Fruit fly (Drosophila melanogaster): ENCODE results near the gene aurB.
A peak's percentile ranks its signal among the peaks of the same experiment; 100 is the strongest.

Gene aurB

dm6 chr2L:10850320-10850990 lies 7.4 kb downstream of the aurB start, which contains the start of gene porin (continued):
- TF ChIP-seq kay (GFP tag; optimal IDR thresholded peaks at IDR 0.05), result no peak
- no peak for TF ChIP-seq CG15269 (tag; optimal IDR thresholded peaks at IDR 0.05)
- TF ChIP-seq gro (GFP tag; optimal IDR thresholded peaks at IDR 0.05), result peak; percentile 37
- no peak for TF ChIP-seq B-H2 (GFP tag; optimal IDR thresholded peaks at IDR 0.05)
- TF ChIP-seq CG6175 (GFP tag; IDR thresholded peaks at IDR 0.05), result no peak
- TF ChIP-seq CG11560 (tag; IDR thresholded peaks at IDR 0.05), result no peak
- TF ChIP-seq CG17912 (GFP tag; optimal IDR thresholded peaks at IDR 0.05), result no peak
- no peak for TF ChIP-seq slou (GFP tag; optimal IDR thresholded peaks at IDR 0.05)
- no peak for TF ChIP-seq CG18619 (GFP tag; optimal IDR thresholded peaks at IDR 0.05)
- peak in 1 of 2 experiments; percentile 6 for TF ChIP-seq dpn (GFP tag; optimal IDR thresholded peaks at IDR 0.05)
- no peak for TF ChIP-seq kni (GFP tag; optimal IDR thresholded peaks at IDR 0.05)
- peak; percentile 53 for TF ChIP-seq zen (tag; optimal IDR thresholded peaks at IDR 0.05)
- TF ChIP-seq ttk (GFP tag; IDR thresholded peaks at IDR 0.05), result no peak
- TF ChIP-seq BEAF-32 (GFP tag; optimal IDR thresholded peaks at IDR 0.05), result peak; percentile 46
- TF ChIP-seq CG5180 (GFP tag; optimal IDR thresholded peaks at IDR 0.05), result no peak
- no peak for TF ChIP-seq CG43689 (GFP tag; IDR thresholded peaks at IDR 0.05)
- TF ChIP-seq CG18599 (GFP tag; optimal IDR thresholded peaks at IDR 0.05), result peak; percentile 1
- TF ChIP-seq lbe (GFP tag; optimal IDR thresholded peaks at IDR 0.05), result no peak
- peak; percentile 87 for TF ChIP-seq exex (tag; optimal IDR thresholded peaks at IDR 0.05)
- TF ChIP-seq CG11696 (GFP tag; IDR thresholded peaks at IDR 0.05), result no peak
- TF ChIP-seq slbo (GFP tag; IDR thresholded peaks at IDR 0.05), result no peak
- TF ChIP-seq CG8478 (optimal IDR thresholded peaks at IDR 0.05), result no peak
- no peak for TF ChIP-seq CG31365 (tag; optimal IDR thresholded peaks at IDR 0.05)
- TF ChIP-seq CG31388 (GFP tag; optimal IDR thresholded peaks at IDR 0.05), result no peak
- TF ChIP-seq CG1529 (GFP tag; optimal IDR thresholded peaks at IDR 0.05), result no peak
- TF ChIP-seq CG8290 (GFP tag; optimal IDR thresholded peaks at IDR 0.05), result no peak
- peak in 1 of 2 experiments; percentile 37 for TF ChIP-seq CG8290 (tag; optimal IDR thresholded peaks at IDR 0.05)
- TF ChIP-seq her (GFP tag; optimal IDR thresholded peaks at IDR 0.05), result no peak
- TF ChIP-seq CG2199 (GFP tag; IDR thresholded peaks at IDR 0.05), result no peak
- TF ChIP-seq pum (GFP tag; optimal IDR thresholded peaks at IDR 0.05), result no peak
- TF ChIP-seq Sry-β (GFP tag; optimal IDR thresholded peaks at IDR 0.05), result no peak
- TF ChIP-seq zfh1 (GFP tag; IDR thresholded peaks at IDR 0.05), result no peak
- TF ChIP-seq C15 (GFP tag; IDR thresholded peaks at IDR 0.05), result no peak
- no peak for TF ChIP-seq CG7987 (GFP tag; optimal IDR thresholded peaks at IDR 0.05)
- no peak for TF ChIP-seq vnd (GFP tag; IDR thresholded peaks at IDR 0.05; ENCODE audit: partially characterized antibody)
- TF ChIP-seq CG6791 (GFP tag; IDR thresholded peaks at IDR 0.05; ENCODE audit: partially characterized antibody), result no peak
- TF ChIP-seq H15 (GFP tag; IDR thresholded peaks at IDR 0.05), result no peak
- no peak for TF ChIP-seq Eip74EF (GFP tag; optimal IDR thresholded peaks at IDR 0.05)
- no peak for TF ChIP-seq eve (GFP tag; optimal IDR thresholded peaks at IDR 0.05)
- no peak for TF ChIP-seq Sox102F (GFP tag; optimal IDR thresholded peaks at IDR 0.05)
- TF ChIP-seq CG6689 (GFP tag; IDR thresholded peaks at IDR 0.05), result no peak
- peak; percentile 21 for TF ChIP-seq CG7745 (tag; optimal IDR thresholded peaks at IDR 0.05)
- TF ChIP-seq Dbx (GFP tag; IDR thresholded peaks at IDR 0.05), result no peak
- no peak for TF ChIP-seq PHDP (tag; optimal IDR thresholded peaks at IDR 0.05)
- no peak for TF ChIP-seq vfl (GFP tag; optimal IDR thresholded peaks at IDR 0.05)
- TF ChIP-seq salm (tag; optimal IDR thresholded peaks at IDR 0.05), result peak; percentile 27
- no peak for TF ChIP-seq org-1 (GFP tag; optimal IDR thresholded peaks at IDR 0.05)
- TF ChIP-seq CG12299 (tag; optimal IDR thresholded peaks at IDR 0.05), result peak; percentile 10
- no peak for TF ChIP-seq hb (GFP tag; IDR thresholded peaks at IDR 0.05; ENCODE audit: partially characterized antibody)
- peak; percentile 87 for TF ChIP-seq trem (tag; optimal IDR thresholded peaks at IDR 0.05)
- no peak for TF ChIP-seq ftz-f1 (GFP tag; optimal IDR thresholded peaks at IDR 0.05)
